Worm (Caenorhabditis elegans): ENCODE data around the gene T03F6.9.

T03F6.9 gene

ce11 chrIII:13383159-13383558, 12.3 kb upstream of the T03F6.9 start:
- TF ChIP-seq dao-5 (tag; optimal IDR thresholded peaks at IDR 0.05) (no peak), him-1 (tag; optimal IDR thresholded peaks at IDR 0.05) (no peak), W03F9.2 (tag; optimal IDR thresholded peaks at IDR 0.05) (no peak)

- TF ChIP-seq dao-5 (tag; optimal IDR thresholded peaks at IDR 0.05) = no peak
- TF ChIP-seq him-1 (tag; optimal IDR thresholded peaks at IDR 0.05) = no peak
- TF ChIP-seq W03F9.2 (tag; optimal IDR thresholded peaks at IDR 0.05) = no peak
Measured at ce11 chrIII:13381684-13382083, 10.8 kb upstream of the T03F6.9 start.

- no peak for TF ChIP-seq W03F9.2 (tag; optimal IDR thresholded peaks at IDR 0.05)
- no peak for TF ChIP-seq dao-5 (tag; optimal IDR thresholded peaks at IDR 0.05)
- TF ChIP-seq him-1 (tag; optimal IDR thresholded peaks at IDR 0.05) = no peak
Measured at ce11 chrIII:13380881-13381280, 10.0 kb upstream of the T03F6.9 start.

DNA sequence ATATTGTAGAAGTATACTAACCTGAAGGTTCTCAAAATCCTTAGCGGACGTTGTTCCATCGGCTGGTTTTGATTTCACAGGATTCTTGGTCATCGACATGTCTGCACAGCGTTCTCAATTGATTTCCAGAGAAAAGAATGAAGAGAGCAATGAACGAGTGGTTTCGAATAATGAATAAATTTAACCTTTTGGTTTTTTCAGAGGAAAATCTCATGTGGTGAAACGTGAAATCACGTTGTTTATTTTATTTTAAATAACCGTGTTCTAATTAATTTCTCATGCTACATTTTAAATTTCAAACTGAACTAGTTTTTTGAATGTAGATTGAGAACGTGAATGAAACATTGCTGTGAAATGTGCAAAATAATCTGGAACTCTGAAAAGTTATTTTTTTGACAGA, 9.3 kb upstream of the T03F6.9 start, which contains the start of gene T03F6.6:
Gene T03F6.6, minus strand, starts transcription at position 101 of the 400 bp plus-strand sequence.
- no peak for TF ChIP-seq W03F9.2 (tag; optimal IDR thresholded peaks at IDR 0.05)
- no peak for TF ChIP-seq him-1 (tag; optimal IDR thresholded peaks at IDR 0.05)
- TF ChIP-seq dao-5 (tag; optimal IDR thresholded peaks at IDR 0.05) = no peak

DNA sequence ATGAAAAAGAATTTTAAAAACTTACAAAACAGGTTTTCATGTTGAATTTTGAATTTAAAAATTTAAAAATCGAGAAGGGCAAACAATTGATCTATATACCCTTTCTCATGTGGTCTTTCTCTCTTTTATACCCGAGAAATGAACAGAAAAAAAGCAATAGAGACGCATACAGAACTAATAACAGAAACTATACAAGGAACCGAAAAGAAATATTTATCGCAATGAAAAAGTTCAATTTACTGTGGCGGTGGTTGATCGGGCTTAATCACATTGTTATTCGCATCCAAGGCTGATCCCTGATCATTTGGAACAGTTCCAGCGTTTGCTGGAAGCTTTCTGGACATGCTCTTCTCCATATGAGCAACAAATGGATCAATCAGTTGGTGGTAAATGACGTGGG, 7.4 kb upstream of the T03F6.9 start, which contains the start of gene T03F6.10:
Gene T03F6.10, minus strand, starts transcription at position 101 of the 400 bp plus-strand sequence.
- no peak for TF ChIP-seq W03F9.2 (tag; optimal IDR thresholded peaks at IDR 0.05)
- no peak for TF ChIP-seq dao-5 (tag; optimal IDR thresholded peaks at IDR 0.05)
- no peak for TF ChIP-seq him-1 (tag; optimal IDR thresholded peaks at IDR 0.05)

DNA sequence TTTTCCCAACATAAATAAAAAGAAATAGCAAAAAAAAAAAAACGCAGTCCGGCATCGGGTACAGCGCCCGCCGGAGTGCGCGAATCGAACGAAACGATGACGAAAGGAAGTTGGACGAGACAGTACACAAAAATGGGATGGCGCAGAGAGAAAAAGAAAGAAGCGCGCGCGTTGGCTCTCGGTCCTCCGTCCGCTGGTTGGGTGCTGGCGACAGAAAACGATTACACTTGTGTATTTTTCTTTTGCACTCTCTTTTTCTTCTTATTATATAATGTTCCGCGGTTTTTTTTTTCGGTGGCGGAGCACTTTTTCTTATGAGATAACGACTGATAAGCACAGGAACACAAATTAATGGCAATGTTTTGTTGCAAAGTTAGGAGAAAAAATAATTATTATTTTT, 6.4 kb upstream of the T03F6.9 start:
- TF ChIP-seq him-1 (tag; optimal IDR thresholded peaks at IDR 0.05) = no peak
- TF ChIP-seq W03F9.2 (tag; optimal IDR thresholded peaks at IDR 0.05) = peak; percentile 20
- TF ChIP-seq dao-5 (tag; optimal IDR thresholded peaks at IDR 0.05) = no peak

- TF ChIP-seq him-1 (tag; optimal IDR thresholded peaks at IDR 0.05) (no peak), W03F9.2 (tag; optimal IDR thresholded peaks at IDR 0.05) (no peak), dao-5 (tag; optimal IDR thresholded peaks at IDR 0.05) (no peak)
Measured at ce11 chrIII:13376304-13376760, 5.5 kb upstream of the T03F6.9 start, which contains the start of gene lis-1. Gene lis-1, minus strand, starts transcription at chrIII:13376710.

- TF ChIP-seq dao-5 (tag; optimal IDR thresholded peaks at IDR 0.05) (no peak), W03F9.2 (tag; optimal IDR thresholded peaks at IDR 0.05) (peak; percentile 28), him-1 (tag; optimal IDR thresholded peaks at IDR 0.05) (no peak)
Measured at ce11 chrIII:13359847-13360246, 11.0 kb downstream of the T03F6.9 start.

ce11 chrIII:13359256-13359655, 11.6 kb downstream of the T03F6.9 start, which contains the start of gene F53A2.9:
Gene F53A2.9, minus strand, starts transcription at chrIII:13359356.
- TF ChIP-seq dao-5 (tag; optimal IDR thresholded peaks at IDR 0.05) (no peak), him-1 (tag; optimal IDR thresholded peaks at IDR 0.05) (no peak), W03F9.2 (tag; optimal IDR thresholded peaks at IDR 0.05) (no peak)

DNA sequence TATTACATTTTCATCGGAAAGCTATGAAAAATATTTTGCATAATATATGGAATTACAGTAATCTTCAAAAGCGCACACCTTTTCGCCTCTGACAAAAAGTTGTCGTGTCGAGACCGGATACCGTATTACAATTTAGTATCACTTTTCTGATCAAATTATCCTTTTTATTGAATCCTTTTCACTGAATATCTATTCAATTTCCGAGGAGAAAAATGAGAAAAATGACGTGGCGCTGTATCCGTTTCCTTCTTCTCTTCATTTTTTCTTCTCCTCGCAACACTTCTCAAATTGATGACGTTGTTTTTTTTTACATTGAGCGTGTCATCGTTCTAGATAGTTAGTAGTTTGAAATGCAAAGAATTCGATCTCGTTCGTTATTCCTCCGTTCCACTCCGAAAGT, 19.9 kb downstream of the T03F6.9 start:
- TF ChIP-seq dao-5 (tag; optimal IDR thresholded peaks at IDR 0.05) (no peak), him-1 (tag; optimal IDR thresholded peaks at IDR 0.05) (no peak), W03F9.2 (tag; optimal IDR thresholded peaks at IDR 0.05) (no peak)

DNA sequence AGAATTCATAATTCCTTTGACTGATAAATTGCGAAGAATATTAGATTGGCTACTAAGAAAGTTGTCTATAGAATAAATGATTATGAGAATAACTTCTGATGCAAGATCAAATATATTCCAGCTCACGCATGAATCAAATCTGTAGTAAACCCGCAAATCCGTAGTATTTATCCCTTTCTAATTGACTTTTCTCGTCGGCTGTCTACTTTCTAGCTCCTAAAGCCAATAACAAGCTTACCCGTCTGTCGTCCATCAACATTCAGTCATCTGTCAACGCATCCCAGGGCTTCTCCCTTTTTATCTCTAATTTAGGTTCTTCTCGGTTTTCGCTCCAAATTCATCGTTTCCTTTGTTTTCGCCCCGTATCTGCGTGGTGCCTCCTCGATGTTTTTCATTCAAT, 22.0 kb downstream of the T03F6.9 start:
- TF ChIP-seq W03F9.2 (tag; optimal IDR thresholded peaks at IDR 0.05) (no peak), him-1 (tag; optimal IDR thresholded peaks at IDR 0.05) (no peak), dao-5 (tag; optimal IDR thresholded peaks at IDR 0.05) (no peak)

- TF ChIP-seq W03F9.2 (tag; optimal IDR thresholded peaks at IDR 0.05) (no peak), dao-5 (tag; optimal IDR thresholded peaks at IDR 0.05) (no peak), him-1 (tag; optimal IDR thresholded peaks at IDR 0.05) (no peak)
Measured at ce11 chrIII:13347782-13348327, 23.0 kb downstream of the T03F6.9 start.

- no peak for TF ChIP-seq dao-5 (tag; optimal IDR thresholded peaks at IDR 0.05)
Measured at ce11 chrIII:13346785-13347184, 24.1 kb downstream of the T03F6.9 start, which contains the start of gene mtm-6. Gene mtm-6, plus strand, starts transcription at chrIII:13347085.

- TF ChIP-seq him-1 (tag; optimal IDR thresholded peaks at IDR 0.05) (no peak), dao-5 (tag; optimal IDR thresholded peaks at IDR 0.05) (peak; percentile 27), W03F9.2 (tag; optimal IDR thresholded peaks at IDR 0.05) (peak; percentile 10)
Measured at ce11 chrIII:13344538-13345136, 26.2 kb downstream of the T03F6.9 start, which contains the start of gene acaa-2. Gene acaa-2, plus strand, starts transcription at chrIII:13344937.
